Worm (Caenorhabditis elegans) whole organism, early embryonic: Measurements from ENCODE around the gene F59H6.14.

Source experiments
- B0310.2 ChIP-seq: sonication (generic microtip); optimal IDR thresholded peaks from 2 replicates; lab custom pipeline; 2016; ENCODE audit warnings: mild to moderate bottlenecking, missing genetic modification characterization, missing compliant biosample characterization
- F13C5.2 ChIP-seq: sonication (generic microtip); optimal IDR thresholded peaks from 2 replicates; lab custom pipeline; 2017; ENCODE audit warnings: mild to moderate bottlenecking, missing genetic modification characterization, inconsistent platforms, missing compliant biosample characterization
- aly-1 ChIP-seq: sonication (generic microtip); optimal IDR thresholded peaks from 2 replicates; lab custom pipeline; 2016; ENCODE audit warnings: missing genetic modification characterization, missing compliant biosample characterization
- ama-1 ChIP-seq: fragments of 150-350 bp; optimal IDR thresholded peaks from 2 replicates; lab custom pipeline; 2014
- ceh-13 ChIP-seq: fragments of 200-800 bp; sonication (Bioruptor generic); optimal IDR thresholded peaks from 2 replicates; lab custom pipeline; 2018; ENCODE audit warnings: mild to moderate bottlenecking, missing genetic modification characterization, missing compliant biosample characterization
- ceh-36 ChIP-seq: sonication (generic microtip); optimal IDR thresholded peaks from 2 replicates; lab custom pipeline; 2016; ENCODE audit warnings: missing genetic modification characterization, inconsistent platforms, missing compliant biosample characterization
- ets-7 ChIP-seq: sonication (generic microtip); optimal IDR thresholded peaks from 2 replicates; lab custom pipeline; 2016; ENCODE audit warnings: missing genotype, missing genetic modification characterization, missing compliant biosample characterization
- flt-1 ChIP-seq: fragments of 200-800 bp; sonication (Bioruptor generic); IDR thresholded peaks from 2 replicates; pipeline ENCODE4 v1.3.6; 2022; ENCODE audit warnings: missing genetic modification characterization, missing compliant biosample characterization
- hmbx-1 ChIP-seq: sonication (generic microtip); optimal IDR thresholded peaks from 2 replicates; lab custom pipeline; 2016; ENCODE audit warnings: mild to moderate bottlenecking, missing genetic modification characterization, missing compliant biosample characterization
- hmg-4 ChIP-seq: fragments of 200-800 bp; sonication (Bioruptor generic); optimal IDR thresholded peaks from 2 replicates; lab custom pipeline; 2018; ENCODE audit warnings: mild to moderate bottlenecking, missing genetic modification characterization, missing compliant biosample characterization
- hnd-1 ChIP-seq: sonication (generic microtip); optimal IDR thresholded peaks from 2 replicates; lab custom pipeline; 2016; ENCODE audit warnings: missing genetic modification characterization, missing compliant biosample characterization
- pes-1 ChIP-seq: fragments of 200-800 bp; sonication (Bioruptor generic); IDR thresholded peaks from 2 replicates; pipeline ENCODE4 v1.3.6; 2022; ENCODE audit warnings: missing genetic modification reagents, missing genetic modification characterization, missing compliant biosample characterization
- tbx-11 ChIP-seq: fragments of 200-800 bp; sonication (Bioruptor generic); IDR thresholded peaks from 2 replicates; pipeline ENCODE4 v1.3.6; 2022; ENCODE audit warnings: missing genetic modification characterization, missing compliant biosample characterization
- tbx-37 ChIP-seq: fragments of 200-800 bp; sonication (Bioruptor generic); conservative IDR thresholded peaks from 2 replicates; pipeline ENCODE4 v1.3.6; 2022; ENCODE audit warnings: missing genetic modification reagents, missing genetic modification characterization, missing compliant biosample characterization

DNA sequence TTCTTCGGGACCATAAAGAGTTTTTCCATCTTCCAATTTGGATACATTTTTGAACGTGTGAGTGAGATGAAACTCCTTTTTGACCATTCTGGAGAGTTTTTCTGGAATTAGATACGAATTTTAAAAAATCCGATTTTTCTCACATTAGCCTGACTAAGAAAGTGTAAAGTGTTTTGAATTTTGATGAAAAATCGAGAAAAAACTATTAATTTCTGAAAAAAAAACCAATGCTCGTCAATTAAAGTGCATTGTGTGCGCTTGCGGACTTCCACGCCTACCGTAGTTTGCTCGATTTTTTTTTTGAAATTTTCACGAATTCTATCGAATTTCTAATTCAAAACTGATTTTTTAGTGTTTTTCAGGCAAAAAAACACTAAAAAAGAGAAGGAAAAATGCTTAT is 4.7 kb upstream of the F59H6.14 start, which contains the start of gene bath-1:
- TF ChIP-seq ama-1 (lab: Kevin White, UChicago) = no peak
- TF ChIP-seq flt-1 = no peak
- TF ChIP-seq F13C5.2 (tag; lab: Kevin White, UChicago) = no peak
- no peak for TF ChIP-seq hmbx-1
- no peak for TF ChIP-seq tbx-11
- TF ChIP-seq pes-1 = no peak
- no peak for TF ChIP-seq ceh-36 (tag; lab: Kevin White, UChicago)
- TF ChIP-seq ceh-13 = no peak
- TF ChIP-seq hmg-4 (GFP tag; lab: Kevin White, UChicago) = no peak
- TF ChIP-seq hnd-1 (tag; lab: Kevin White, UChicago) = no peak
- no peak for TF ChIP-seq tbx-37 (GFP tag; lab: Robert Waterston, UW)
- no peak for TF ChIP-seq B0310.2 (tag; lab: Kevin White, UChicago)
- TF ChIP-seq ets-7 = no peak
- no peak for TF ChIP-seq aly-1
